Fruit fly (Drosophila melanogaster): Measurements from ENCODE around the gene jus.

jus gene

DNA sequence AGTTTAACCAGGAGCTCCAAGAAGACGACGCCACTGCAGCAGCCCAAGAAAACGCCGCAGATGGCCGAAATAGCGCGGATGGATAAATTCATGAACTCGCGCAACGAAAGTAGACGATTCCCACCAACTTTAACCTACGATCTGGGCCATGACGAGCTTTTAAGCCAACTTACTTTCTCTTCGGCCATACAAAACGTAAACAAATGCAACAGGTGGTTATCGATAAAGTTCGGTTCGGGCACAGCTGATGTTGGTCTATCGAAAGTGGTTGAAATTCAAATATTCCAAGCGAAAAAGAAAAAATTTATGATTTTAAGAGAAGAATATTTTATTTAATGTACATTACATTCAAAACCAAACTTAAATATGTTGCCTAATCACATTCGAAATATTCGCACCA is 48.1 kb downstream of the jus start, which contains the start of gene CG14511:
Gene CG14511, minus strand, starts transcription at position 184 of the 400 bp plus-strand sequence.
- TF ChIP-seq CG4318 (GFP tag; optimal IDR thresholded peaks at IDR 0.05), result no peak
- peak; percentile 2 for TF ChIP-seq Eip78C (GFP tag)
- no peak for TF ChIP-seq pdm3 (GFP tag; optimal IDR thresholded peaks at IDR 0.05)
- TF ChIP-seq dac (GFP tag; optimal IDR thresholded peaks at IDR 0.05), result no peak
- no peak for TF ChIP-seq fkh (GFP tag; optimal IDR thresholded peaks at IDR 0.05)
- peak; percentile 22 for TF ChIP-seq Blimp-1 (GFP tag; optimal IDR thresholded peaks at IDR 0.05)

DNA sequence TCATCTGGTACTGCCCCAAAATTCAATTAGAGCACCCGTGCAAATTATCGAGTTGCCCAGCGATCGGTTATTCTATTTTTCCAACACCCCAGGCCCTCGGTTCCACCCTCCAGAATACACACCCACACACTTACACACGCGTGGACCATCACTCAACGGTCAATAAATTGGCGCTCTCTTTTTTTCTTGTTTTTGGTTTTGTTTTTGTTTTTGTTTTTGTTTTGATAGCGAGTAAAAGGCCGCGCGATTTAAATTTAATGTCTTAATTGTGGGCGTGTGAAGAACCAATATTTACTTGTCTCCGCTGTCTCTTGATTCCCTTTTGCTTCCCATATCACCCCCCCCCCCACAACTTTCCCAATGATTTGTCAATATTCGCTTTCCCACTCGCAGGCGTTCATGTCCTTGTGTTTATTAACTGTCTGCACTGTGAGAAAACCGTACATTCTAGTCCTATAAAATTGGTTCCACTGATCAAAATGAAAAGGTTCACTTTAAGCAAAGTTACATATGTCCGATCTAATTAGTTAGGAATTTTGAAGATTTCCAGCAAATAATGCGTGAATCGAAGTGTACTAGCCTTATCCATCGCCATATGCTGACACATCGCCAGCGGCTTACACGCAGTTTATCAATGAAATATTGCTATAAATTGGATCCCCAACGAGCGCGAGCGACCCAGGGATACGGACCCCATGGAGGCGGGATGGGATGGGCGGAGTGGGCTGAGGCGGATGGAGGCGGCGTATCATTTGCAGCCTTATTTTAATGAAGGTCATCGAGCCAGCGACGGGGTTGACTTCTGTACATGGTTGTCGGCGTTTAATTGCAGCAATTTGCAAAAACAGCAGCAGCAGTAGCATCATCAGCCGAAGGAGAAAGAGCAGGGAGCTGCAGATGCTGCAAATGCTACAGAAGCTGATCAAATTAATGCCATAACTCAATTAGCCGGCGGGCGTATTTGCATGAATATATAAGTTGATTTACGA is 54.7 kb downstream of the jus start:
- TF ChIP-seq CG7368 (GFP tag; optimal IDR thresholded peaks at IDR 0.05) (peak; percentile 14), CG9139 (GFP tag; optimal IDR thresholded peaks at IDR 0.05) (peak; percentile 29), achi (GFP tag; optimal IDR thresholded peaks at IDR 0.05) (peak; percentile 8), salr (GFP tag; optimal IDR thresholded peaks at IDR 0.05) (no peak), cyc (GFP tag; optimal IDR thresholded peaks at IDR 0.05) (no peak), CG10669 (GFP tag; optimal IDR thresholded peaks at IDR 0.05) (peak; percentile 68), CG8632 (GFP tag; optimal IDR thresholded peaks at IDR 0.05) (no peak), CG6854 (GFP tag; optimal IDR thresholded peaks at IDR 0.05) (no peak), CG3919 (GFP tag; optimal IDR thresholded peaks at IDR 0.05) (peak; percentile 29), Met (GFP tag; optimal IDR thresholded peaks at IDR 0.05) (no peak), fkh (GFP tag; optimal IDR thresholded peaks at IDR 0.05) (peak; percentile 32), CG6808 (GFP tag; optimal IDR thresholded peaks at IDR 0.05) (peak; percentile 29), ss (GFP tag; optimal IDR thresholded peaks at IDR 0.05) (peak in 1 of 2 experiments; percentile 20), CG31627 (GFP tag; optimal IDR thresholded peaks at IDR 0.05) (no peak), pdm3 (GFP tag; optimal IDR thresholded peaks at IDR 0.05) (no peak), Eip78C (GFP tag) (peak; percentile 53), svp (GFP tag) (peak; percentile 92), Ets96B (tag; optimal IDR thresholded peaks at IDR 0.05) (peak; percentile 36), dsx (GFP tag; optimal IDR thresholded peaks at IDR 0.05; ENCODE audit: poor library complexity, severe bottlenecking) (peak; percentile 5), Smox (GFP tag; optimal IDR thresholded peaks at IDR 0.05) (no peak), CG6276 (GFP tag; optimal IDR thresholded peaks at IDR 0.05) (no peak), CG11294 (GFP tag; IDR thresholded peaks at IDR 0.05) (no peak), CG6163 (GFP tag; IDR thresholded peaks at IDR 0.05) (peak; percentile 37; the same call in 1 of the 3 replicates)

DNA sequence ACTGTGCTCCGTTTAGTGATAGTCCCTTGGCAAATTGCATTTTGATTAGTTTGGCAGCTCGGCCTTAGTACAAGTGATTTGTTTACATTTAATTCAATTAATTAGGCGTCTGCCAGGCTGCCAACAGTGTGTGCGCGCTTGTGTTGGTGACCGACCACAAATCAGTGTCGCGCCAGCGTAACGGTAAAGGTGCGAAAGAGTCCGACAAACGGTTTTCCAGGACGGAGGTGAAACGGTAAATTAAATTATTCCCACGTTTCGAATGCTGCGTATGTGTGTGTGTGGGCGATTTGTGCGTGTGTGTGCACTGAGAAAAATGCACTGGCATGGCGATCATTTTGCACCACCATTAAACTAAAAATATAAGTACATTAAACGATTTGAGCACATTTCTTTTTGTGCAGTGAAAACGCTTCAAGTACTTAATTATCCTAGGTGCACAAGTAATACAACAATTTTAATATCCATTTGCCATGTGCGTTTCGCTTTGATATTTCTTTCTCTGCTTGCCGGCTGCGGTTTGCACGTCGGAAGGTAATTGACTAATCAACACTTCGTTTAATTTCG is 55.8 kb downstream of the jus start:
- TF ChIP-seq Smox (GFP tag; optimal IDR thresholded peaks at IDR 0.05) (no peak), CG11294 (GFP tag; IDR thresholded peaks at IDR 0.05) (peak; percentile 28; the same call in 1 of the 2 replicates), CG8632 (GFP tag; optimal IDR thresholded peaks at IDR 0.05) (no peak), CG10669 (GFP tag; optimal IDR thresholded peaks at IDR 0.05) (no peak), Eip93F (GFP tag; optimal IDR thresholded peaks at IDR 0.05) (no peak)

DNA sequence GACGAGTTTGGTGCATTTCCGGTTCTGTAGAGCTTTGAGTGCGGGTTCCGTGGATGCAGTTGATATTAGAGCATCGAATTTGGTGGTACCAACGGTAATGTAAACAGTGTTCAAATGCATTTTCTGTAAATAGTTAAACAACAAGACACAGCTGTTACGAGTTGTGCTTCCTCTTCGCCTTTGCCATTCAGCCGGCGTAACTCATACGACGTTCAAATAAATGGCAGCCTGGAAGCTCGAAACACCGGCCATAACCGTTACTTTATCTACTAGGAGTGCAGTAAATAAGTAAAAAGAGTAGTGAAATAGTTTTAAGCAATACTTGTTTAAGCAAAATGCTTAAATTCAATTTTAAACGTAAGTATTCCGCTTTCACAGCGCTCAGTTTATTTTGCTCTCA is 56.4 kb downstream of the jus start, which contains the start of the genes Alg13 and superdeath:
Gene Alg13, minus strand, starts transcription at position 167 of the 400 bp plus-strand sequence.
Gene superdeath, plus strand, starts transcription at position 256 of the 400 bp plus-strand sequence.
- TF ChIP-seq fkh (GFP tag; optimal IDR thresholded peaks at IDR 0.05) (peak; percentile 82), CG11902 (GFP tag; optimal IDR thresholded peaks at IDR 0.05) (no peak), CG34406 (GFP tag; optimal IDR thresholded peaks at IDR 0.05) (no peak), esn (GFP tag; optimal IDR thresholded peaks at IDR 0.05) (no peak)

Measured in whole organism, prepupa.